Fruit fly (Drosophila melanogaster) whole organism: ENCODE data around the gene Idh.

ENCODE experiments used
- CG8478 ChIP-seq: fragments of >200 bp; optimal IDR thresholded peaks from 2 replicates; lab custom pipeline; 2018; ENCODE audit warnings: inconsistent platforms
- Dll ChIP-seq: fragments of >200 bp; optimal IDR thresholded peaks from 2 replicates; lab custom pipeline; 2017
- EcR ChIP-seq, 2 experiments: fragments of >200 bp; optimal IDR thresholded peaks; 2 replicates each; lab custom pipeline; 2017; ENCODE audit warnings: missing biosample characterization in 2 of 2, missing genetic modification characterization in 2 of 2, missing genetic modification reagents in 2 of 2
- psq ChIP-seq: fragments of >200 bp; optimal IDR thresholded peaks from 2 replicates; lab custom pipeline; 2017
- usp ChIP-seq: fragments of >200 bp; optimal IDR thresholded peaks from 2 replicates; lab custom pipeline; 2017; ENCODE audit warnings: missing biosample characterization, missing genetic modification characterization, mixed read lengths

DNA sequence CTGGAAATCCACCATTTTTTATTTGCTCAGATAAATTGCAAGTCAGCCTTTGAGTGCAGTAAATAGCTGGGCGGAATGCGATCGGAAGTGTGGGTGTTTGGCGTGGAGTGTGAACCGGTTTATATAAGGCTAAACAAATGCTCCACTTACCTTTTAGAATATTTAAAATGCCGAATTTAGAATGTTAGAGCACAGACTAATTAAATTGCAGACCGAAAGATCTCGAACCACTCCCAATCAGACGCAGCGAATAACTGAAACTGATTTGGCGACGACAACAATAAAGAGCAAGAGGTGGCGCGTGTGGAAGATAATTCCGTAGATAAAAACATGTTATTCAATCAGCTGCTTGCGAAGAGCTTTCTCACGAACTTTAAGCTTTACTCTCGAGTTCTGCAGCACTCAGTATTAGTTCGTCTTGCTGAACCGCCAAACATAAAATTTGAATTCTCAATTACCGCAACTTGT, at the start of gene Idh:
- TF ChIP-seq EcR (GFP tag; optimal IDR thresholded peaks at IDR 0.05; lab: Kevin White, UChicago) (no peak), Dll (lab: Kevin White, UChicago) (no peak), usp (GFP tag; lab: Kevin White, UChicago) (no peak), psq (lab: Kevin White, UChicago) (no peak), CG8478 (lab: Kevin White, UChicago) (no peak)
